Worm (Caenorhabditis elegans): ENCODE data around the gene EGAP5.1.

DNA sequence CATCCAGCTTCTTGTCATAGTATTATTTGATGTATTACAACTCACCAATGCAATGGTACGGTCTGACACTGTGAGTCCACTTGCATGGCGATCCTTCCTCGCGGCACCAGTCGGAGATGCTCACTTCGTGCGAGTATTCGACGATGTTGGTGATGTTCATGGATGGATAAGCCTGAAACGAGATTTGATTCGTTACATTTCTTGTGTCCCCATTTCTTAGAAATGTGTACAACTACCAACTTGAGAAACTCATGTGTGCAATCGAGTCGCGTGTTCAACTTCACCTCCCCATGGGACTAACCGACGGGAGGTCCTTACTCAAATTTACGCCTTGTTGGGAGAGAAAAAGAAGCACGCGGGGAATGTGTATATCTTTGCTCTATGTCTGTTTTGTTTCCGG lies 47.3 kb upstream of the EGAP5.1 start:
- no peak for TF ChIP-seq nhr-80 (tag; optimal IDR thresholded peaks at IDR 0.05)
- no peak for TF ChIP-seq Y79H2A.3 (GFP tag; conservative IDR thresholded peaks at IDR 0.05)
- TF ChIP-seq snpc-4 (GFP tag; optimal IDR thresholded peaks at IDR 0.05), result no peak
- TF ChIP-seq snpc-4 (tag; optimal IDR thresholded peaks at IDR 0.05), result no peak
- TF ChIP-seq let-526 (GFP tag; IDR thresholded peaks at IDR 0.05), result no peak
- TF ChIP-seq egl-44 (GFP tag; IDR thresholded peaks at IDR 0.05), result no peak
- TF ChIP-seq F57A8.1 (GFP tag; optimal IDR thresholded peaks at IDR 0.05), result no peak
- TF ChIP-seq nhr-27 (tag; optimal IDR thresholded peaks at IDR 0.05), result no peak
- no peak for TF ChIP-seq F49E8.2 (tag; optimal IDR thresholded peaks at IDR 0.05; ENCODE audit: insufficient read depth)
- no peak for TF ChIP-seq C06A6.2 (GFP tag; conservative IDR thresholded peaks at IDR 0.05)
- TF ChIP-seq dpl-1 (GFP tag; optimal IDR thresholded peaks at IDR 0.05), result no peak
- no peak for TF ChIP-seq nfyb-1 (GFP tag; IDR thresholded peaks at IDR 0.05)
- TF ChIP-seq Y67H2A.10 (GFP tag; conservative IDR thresholded peaks at IDR 0.05), result no peak
- no peak for TF ChIP-seq ceh-40 (GFP tag; IDR thresholded peaks at IDR 0.05)
